Worm (Caenorhabditis elegans): ENCODE measurements around the gene col-150.

Gene col-150

DNA sequence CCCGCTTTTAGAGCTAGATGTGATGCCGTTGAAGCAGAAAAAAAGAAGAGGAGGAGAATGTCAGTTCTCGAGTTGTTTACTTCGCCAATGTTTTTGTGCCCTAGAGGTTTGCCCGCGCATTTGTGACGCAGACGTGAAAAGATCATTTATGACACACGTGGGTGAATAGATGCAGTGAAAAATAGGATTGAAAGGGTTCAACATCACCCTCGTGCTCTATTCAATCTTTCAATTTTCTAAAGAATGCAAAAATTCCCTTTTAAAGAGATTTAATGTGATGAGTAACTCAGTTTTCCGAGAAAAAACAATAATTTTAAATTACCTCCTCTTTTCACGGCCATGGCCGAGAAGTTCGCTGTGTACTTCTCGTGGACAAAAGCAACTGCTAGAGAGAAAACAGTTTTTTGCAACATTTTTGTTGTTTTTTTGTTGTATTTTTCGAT is 48.0 kb downstream of the col-150 start (continued):
- peak; percentile 31 for TF ChIP-seq ceh-90 (tag; optimal IDR thresholded peaks at IDR 0.05)
- peak; percentile 75 for TF ChIP-seq pax-3 (tag; optimal IDR thresholded peaks at IDR 0.05)
- peak; percentile 94 for TF ChIP-seq lin-14 (GFP tag; optimal IDR thresholded peaks at IDR 0.05)
- TF ChIP-seq ceh-63 (GFP tag; optimal IDR thresholded peaks at IDR 0.05) = no peak
- peak; percentile 91 for TF ChIP-seq dsc-1 (tag; optimal IDR thresholded peaks at IDR 0.05)
- TF ChIP-seq snu-23 (GFP tag; optimal IDR thresholded peaks at IDR 0.05) = peak; percentile 51
- TF ChIP-seq swsn-7 (tag; optimal IDR thresholded peaks at IDR 0.05) = peak; percentile 42
- TF ChIP-seq nhr-19 (GFP tag; conservative IDR thresholded peaks at IDR 0.05) = peak; percentile 37
- no peak for TF ChIP-seq aly-2 (tag; optimal IDR thresholded peaks at IDR 0.05)
- TF ChIP-seq C16A3.4 (tag; optimal IDR thresholded peaks at IDR 0.05) = peak; percentile 56
- peak; percentile 20 for TF ChIP-seq irx-1 (tag; optimal IDR thresholded peaks at IDR 0.05)
- no peak for TF ChIP-seq hlh-17 (GFP tag; optimal IDR thresholded peaks at IDR 0.05; ENCODE audit: borderline replicate concordance)
- TF ChIP-seq isw-1 (GFP tag; IDR thresholded peaks at IDR 0.05) = no peak; the same call in 1 of the 2 replicates
- peak; percentile 34 for TF ChIP-seq xbp-1 (tag; optimal IDR thresholded peaks at IDR 0.05)
- TF ChIP-seq fos-1 (tag; optimal IDR thresholded peaks at IDR 0.05) = peak; percentile 56
- peak; percentile 35 to 53 for TF ChIP-seq efl-1 (optimal IDR thresholded peaks at IDR 0.05)
- TF ChIP-seq efl-1 (GFP tag; optimal IDR thresholded peaks at IDR 0.05 in 1 of 2) = peak; percentile 42 to 79
- peak; percentile 34 to 65 (median 44) for TF ChIP-seq dpl-1 (GFP tag; optimal IDR thresholded peaks at IDR 0.05)
- TF ChIP-seq ceh-8 (GFP tag; optimal IDR thresholded peaks at IDR 0.05) = peak; percentile 28
- TF ChIP-seq unc-130 (tag; optimal IDR thresholded peaks at IDR 0.05) = peak; percentile 59

DNA sequence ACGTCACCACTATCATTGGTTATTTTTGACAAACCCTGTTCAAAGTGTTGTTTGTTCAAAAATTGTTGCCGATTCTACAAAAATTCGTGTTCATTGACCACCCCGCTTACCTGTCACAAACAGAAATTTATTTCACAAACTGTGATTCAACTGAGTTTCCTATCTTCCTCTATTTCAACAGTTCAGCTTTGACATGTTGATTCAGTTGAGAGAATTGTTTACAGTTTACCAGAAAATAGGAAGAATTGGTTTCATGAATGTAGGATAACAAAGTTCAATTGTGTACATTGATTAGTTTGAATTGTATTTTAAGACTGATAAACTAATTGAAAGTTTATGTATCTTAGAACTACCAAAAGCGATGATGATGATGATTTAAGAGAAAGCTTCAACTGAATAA is 48.8 kb downstream of the col-150 start:
- no peak for TF ChIP-seq nhr-12 (tag; optimal IDR thresholded peaks at IDR 0.05)
- peak; percentile 6 for TF ChIP-seq dsc-1 (tag; optimal IDR thresholded peaks at IDR 0.05)
- TF ChIP-seq elt-2 (tag; optimal IDR thresholded peaks at IDR 0.05) = no peak
- no peak for TF ChIP-seq nhr-77 (tag; optimal IDR thresholded peaks at IDR 0.05)

DNA sequence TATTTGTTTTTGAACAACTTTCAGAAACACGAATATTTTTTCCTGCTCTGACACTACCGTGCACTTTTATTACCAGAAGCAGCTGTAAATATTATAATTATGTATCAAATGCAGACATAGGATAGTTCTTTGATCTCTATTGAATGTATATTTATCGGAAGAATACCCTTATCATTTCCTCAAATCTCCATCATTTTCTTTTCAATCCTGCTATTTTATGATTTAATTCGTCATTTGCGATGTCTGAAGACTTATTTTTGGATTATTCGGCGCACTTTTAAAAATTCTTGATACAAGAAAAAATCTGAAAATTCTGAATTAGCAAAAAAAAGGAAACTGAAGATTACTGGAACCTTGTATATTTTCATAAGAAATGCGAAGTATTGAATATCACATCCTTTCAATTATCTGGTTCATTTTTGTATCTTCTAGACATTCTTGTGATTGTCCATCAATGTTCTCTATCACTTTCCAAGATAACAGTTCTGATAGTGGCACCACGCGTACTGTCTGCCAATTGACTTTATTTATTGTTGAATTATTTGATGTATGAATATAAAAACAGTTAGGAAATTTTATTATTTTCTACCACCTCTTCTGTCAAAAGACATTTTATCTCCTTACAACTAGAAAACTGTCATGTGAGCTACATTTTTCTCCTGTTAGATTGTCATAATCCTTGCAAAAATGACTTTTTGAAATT is 50.3 kb downstream of the col-150 start:
- TF ChIP-seq dsc-1 (tag; optimal IDR thresholded peaks at IDR 0.05) = peak; percentile 73
- no peak for TF ChIP-seq lsy-2 (tag; optimal IDR thresholded peaks at IDR 0.05)
- peak; percentile 11 for TF ChIP-seq fkh-8 (tag; optimal IDR thresholded peaks at IDR 0.05)
- peak; percentile 34 for TF ChIP-seq elt-2 (tag; optimal IDR thresholded peaks at IDR 0.05)
